Fruit fly (Drosophila melanogaster) whole organism, embryonic: Measurements from ENCODE around the gene gpp.
A peak's percentile ranks its signal among the peaks of the same experiment; 100 is the strongest.

Experiments
- BtbVII ChIP-seq: fragments of 200-800 bp; sonication (Bioruptor generic); optimal IDR thresholded peaks from 3 replicates; lab custom pipeline; 2017; ENCODE audit warnings: missing biosample characterization, mild to moderate bottlenecking, missing genetic modification characterization
- CG10462 ChIP-seq: fragments of 200-800 bp; sonication (Bioruptor generic); optimal IDR thresholded peaks from 2 replicates; lab custom pipeline; 2016; ENCODE audit warnings: missing biosample characterization, missing genetic modification characterization
- CG16863 ChIP-seq: fragments of 200-800 bp; sonication (Bioruptor generic); optimal IDR thresholded peaks from 3 replicates; lab custom pipeline; 2016; ENCODE audit warnings: missing biosample characterization, missing genetic modification characterization
- CG2889 ChIP-seq: fragments of 200-800 bp; sonication (Bioruptor generic); IDR thresholded peaks from 3 replicates; pipeline ENCODE4 v1.3.6; 2022; ENCODE audit warnings: missing biosample characterization, missing genetic modification characterization
- CG32772 ChIP-seq: fragments of 200-800 bp; sonication (Bioruptor generic); IDR thresholded peaks from 2 replicates; pipeline ENCODE4 v1.3.6; 2022; ENCODE audit warnings: missing biosample characterization, missing genetic modification characterization
- Dll ChIP-seq: fragments of 200-800 bp; sonication (Bioruptor generic); IDR thresholded peaks from 4 replicates; pipeline ENCODE4 v1.3.6; 2022; ENCODE audit warnings: missing biosample characterization, missing genetic modification characterization; ENCODE audit not compliant: partially characterized antibody
- aop ChIP-seq: fragments of 200-800 bp; sonication (Bioruptor generic); IDR thresholded peaks from 2 replicates; pipeline ENCODE4 v1.3.6; 2022; ENCODE audit warnings: missing biosample characterization, missing genetic modification characterization
- danr ChIP-seq: fragments of 200-800 bp; sonication (Bioruptor generic); IDR thresholded peaks from 2 replicates; pipeline ENCODE4 v1.3.6; 2022; ENCODE audit warnings: missing biosample characterization, missing genetic modification characterization
- insv ChIP-seq, 2 experiments: fragments of 200-800 bp; sonication (Bioruptor generic); optimal IDR thresholded peaks; 3 replicates each; lab custom pipeline; 2016 to 2018; ENCODE audit warnings: missing biosample characterization in 2 of 2, missing genetic modification characterization in 2 of 2
- luna ChIP-seq: fragments of 200-800 bp; sonication (Bioruptor generic); optimal IDR thresholded peaks from 2 replicates; lab custom pipeline; 2016; ENCODE audit warnings: missing biosample characterization, missing genetic modification characterization

- TF ChIP-seq BtbVII (GFP tag; lab: Kevin White, UChicago) (peak; percentile 86), CG10462 (GFP tag; lab: Kevin White, UChicago) (peak; percentile 90), aop (GFP tag; lab: Robert Waterston, UW) (peak; percentile 69), luna (GFP tag; lab: Kevin White, UChicago) (peak; percentile 83), danr (GFP tag; lab: Robert Waterston, UW) (peak; percentile 80), CG32772 (GFP tag; lab: Robert Waterston, UW) (peak; percentile 84), CG2889 (GFP tag; lab: Robert Waterston, UW) (peak; percentile 76), insv (GFP tag; optimal IDR thresholded peaks at IDR 0.05; lab: Kevin White, UChicago) (peak; percentile 36 to 86), CG16863 (GFP tag; lab: Kevin White, UChicago) (peak; percentile 91), Dll (GFP tag; lab: Robert Waterston, UW) (peak; percentile 52; the same call in 1 of the 4 replicates)
Measured at dm6 chr3R:6423984-6424602, 17.4 kb downstream of the gpp start.
